Worm (Caenorhabditis elegans) whole organism, midembryonic: ENCODE results near the gene C32D5.4.

Experiments used
- flt-1 ChIP-seq: fragments of 200-800 bp; sonication (Bioruptor generic); IDR thresholded peaks from 2 replicates; pipeline ENCODE4 v1.3.6; 2022; ENCODE audit warnings: missing genetic modification characterization, missing compliant biosample characterization
- klf-2 ChIP-seq: fragments of 200-800 bp; sonication (Bioruptor generic); conservative IDR thresholded peaks from 2 replicates; pipeline ENCODE4 v1.3.6; 2022; ENCODE audit warnings: missing genetic modification reagents, missing genetic modification characterization, missing compliant biosample characterization
- ref-1 ChIP-seq: fragments of 200-800 bp; sonication (Bioruptor generic); conservative IDR thresholded peaks from 2 replicates; pipeline ENCODE4 v1.3.6; 2022; ENCODE audit warnings: missing genetic modification reagents, missing genetic modification characterization, missing compliant biosample characterization
- tab-1 ChIP-seq: fragments of 200-800 bp; sonication (Bioruptor generic); IDR thresholded peaks from 2 replicates; pipeline ENCODE4 v1.3.6; 2022; ENCODE audit warnings: missing genetic modification characterization, missing compliant biosample characterization

- TF ChIP-seq klf-2 (GFP tag; lab: Robert Waterston, UW), result no peak
- TF ChIP-seq ref-1 (GFP tag; lab: Robert Waterston, UW), result no peak
- no peak for TF ChIP-seq flt-1 (GFP tag; lab: Robert Waterston, UW)
- TF ChIP-seq tab-1 (GFP tag; lab: Robert Waterston, UW), result no peak
These were observed 36.0 kb upstream of the C32D5.4 start, which contains the start of gene C32D5.12 for ce11 chrII:6358905-6359304.
